Comparison of ENCODE assay signal across 5 worm cellular contexts in the genomic region with DNA sequence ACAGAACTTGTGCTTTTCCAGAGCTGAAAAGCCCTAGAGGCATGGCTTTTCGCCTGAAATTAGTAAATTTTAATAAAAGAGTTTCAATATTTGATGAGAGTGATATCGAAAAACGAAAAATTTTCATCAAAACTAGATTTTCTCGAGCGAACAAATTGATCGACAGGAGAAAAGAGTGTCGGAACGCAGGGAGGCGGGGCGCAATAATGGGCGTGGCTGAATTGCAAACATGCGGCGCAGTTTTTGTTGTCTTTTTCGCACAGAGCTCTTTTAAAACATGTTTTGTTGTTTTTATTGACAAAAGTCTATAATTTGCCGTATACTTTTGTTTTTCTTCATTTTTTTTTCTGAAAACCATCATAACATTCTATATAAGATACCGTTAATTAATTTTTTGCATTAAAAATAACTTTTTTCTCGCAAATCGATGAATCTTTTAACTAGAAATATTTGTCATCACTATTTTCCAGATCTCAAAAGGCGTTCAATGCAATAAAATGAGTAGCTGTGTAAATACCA.
A peak's percentile ranks its signal among the peaks of the same experiment; 100 is the strongest.
TF ChIP-seq lines count a peak whose summit lies in the region.

TSS of gene sel-5 (minus strand) at position 53 of the 519 bp plus-strand sequence.
TSS of gene wdr-48 (plus strand) at position 469 of the 519 bp plus-strand sequence.

TF ChIP-seq in whole organism, L1 larva, 84 proteins besides CTCF, POLR2A, EP300 and RAD21 (continues in another document):
- peak; percentile 60 for TF ChIP-seq blmp-1 (tag; optimal IDR thresholded peaks at IDR 0.05; lab: Kevin White, UChicago)
- no peak for TF ChIP-seq ceh-88 (GFP tag; IDR thresholded peaks at IDR 0.05; lab: Robert Waterston, UW)
- no peak for TF ChIP-seq hlh-17 (GFP tag; optimal IDR thresholded peaks at IDR 0.05; lab: Kevin White, UChicago; ENCODE audit: borderline replicate concordance)
- TF ChIP-seq nhr-11 (tag; optimal IDR thresholded peaks at IDR 0.05; lab: Kevin White, UChicago): no peak
- no peak for TF ChIP-seq isw-1 (GFP tag; IDR thresholded peaks at IDR 0.05; lab: Robert Waterston, UW)
- no peak for TF ChIP-seq Y116A8C.19 (tag; optimal IDR thresholded peaks at IDR 0.05; lab: Kevin White, UChicago; ENCODE audit: borderline replicate concordance)
- TF ChIP-seq nhr-71 (tag; optimal IDR thresholded peaks at IDR 0.05; lab: Kevin White, UChicago): peak; percentile 33
- TF ChIP-seq pax-3 (tag; optimal IDR thresholded peaks at IDR 0.05; lab: Kevin White, UChicago): no peak
- TF ChIP-seq ceh-8 (GFP tag; optimal IDR thresholded peaks at IDR 0.05; lab: Kevin White, UChicago): no peak
- TF ChIP-seq lin-14 (GFP tag; optimal IDR thresholded peaks at IDR 0.05; lab: Kevin White, UChicago): no peak
- no peak for TF ChIP-seq lir-3 (tag; optimal IDR thresholded peaks at IDR 0.05; lab: Kevin White, UChicago; ENCODE audit: poor library complexity)
- no peak for TF ChIP-seq lin-15B (tag; optimal IDR thresholded peaks at IDR 0.05; lab: Kevin White, UChicago)
- TF ChIP-seq mab-9 (GFP tag; IDR thresholded peaks at IDR 0.05; lab: Robert Waterston, UW): no peak
- no peak for TF ChIP-seq ceh-63 (GFP tag; optimal IDR thresholded peaks at IDR 0.05; lab: Kevin White, UChicago)
- no peak for TF ChIP-seq hlh-4 (tag; optimal IDR thresholded peaks at IDR 0.05; lab: Kevin White, UChicago)
- TF ChIP-seq fkh-8 (tag; optimal IDR thresholded peaks at IDR 0.05; lab: Kevin White, UChicago): no peak
- TF ChIP-seq aha-1 (tag; optimal IDR thresholded peaks at IDR 0.05; lab: Kevin White, UChicago): no peak

TF ChIP-seq in whole organism, L3 larva, 47 proteins besides CTCF, POLR2A, EP300 and RAD21 (continues in another document):
- TF ChIP-seq pqm-1 (tag; optimal IDR thresholded peaks at IDR 0.05; lab: Kevin White, UChicago) (no peak), unc-39 (tag; optimal IDR thresholded peaks at IDR 0.05; lab: Kevin White, UChicago) (no peak), fkh-2 (tag; optimal IDR thresholded peaks at IDR 0.05; lab: Kevin White, UChicago) (no peak), tbx-2 (tag; optimal IDR thresholded peaks at IDR 0.05; lab: Kevin White, UChicago) (no peak), fkh-10 (GFP tag; optimal IDR thresholded peaks at IDR 0.05; lab: Kevin White, UChicago) (no peak), daf-12 (tag; optimal IDR thresholded peaks at IDR 0.05; lab: Kevin White, UChicago) (no peak), ceh-9 (tag; optimal IDR thresholded peaks at IDR 0.05; lab: Kevin White, UChicago) (no peak), lin-15B (tag; optimal IDR thresholded peaks at IDR 0.05; lab: Kevin White, UChicago) (peak; percentile 33), ama-1 (optimal IDR thresholded peaks at IDR 0.05; lab: Kevin White, UChicago) (no peak), fos-1 (tag; optimal IDR thresholded peaks at IDR 0.05; lab: Kevin White, UChicago) (no peak), ceh-82 (tag; optimal IDR thresholded peaks at IDR 0.05; lab: Kevin White, UChicago) (no peak), eor-1 (tag; optimal IDR thresholded peaks at IDR 0.05; lab: Kevin White, UChicago) (no peak), nhr-43 (tag; optimal IDR thresholded peaks at IDR 0.05; lab: Kevin White, UChicago; ENCODE audit: poor library complexity, severe bottlenecking) (no peak), ceh-28 (tag; optimal IDR thresholded peaks at IDR 0.05; lab: Kevin White, UChicago) (no peak), nhr-11 (tag; optimal IDR thresholded peaks at IDR 0.05; lab: Kevin White, UChicago) (no peak), mdl-1 (tag; optimal IDR thresholded peaks at IDR 0.05; lab: Kevin White, UChicago) (no peak), mml-1 (tag; optimal IDR thresholded peaks at IDR 0.05; lab: Kevin White, UChicago) (no peak), nhr-25 (tag; optimal IDR thresholded peaks at IDR 0.05; lab: Kevin White, UChicago) (peak; percentile 51)

TF ChIP-seq in whole organism, early embryonic, 17 proteins besides CTCF, POLR2A, EP300 and RAD21:
- TF ChIP-seq tra-4 (tag; optimal IDR thresholded peaks at IDR 0.05; lab: Kevin White, UChicago) (no peak), flt-1 (GFP tag; IDR thresholded peaks at IDR 0.05; lab: Robert Waterston, UW) (0 out of 2 replicates have a peak, but pooled peaks have one; percentile 16)
TF ChIP-seq in whole organism, early embryonic: peak in this region for 1.

TF ChIP-seq in whole organism, midembryonic, 9 proteins besides CTCF, POLR2A, EP300 and RAD21:
- TF ChIP-seq cog-1 (tag; optimal IDR thresholded peaks at IDR 0.05; lab: Kevin White, UChicago): peak; percentile 12
- TF ChIP-seq tab-1 (GFP tag; IDR thresholded peaks at IDR 0.05; lab: Robert Waterston, UW): no peak
- no peak for TF ChIP-seq klf-2 (GFP tag; conservative IDR thresholded peaks at IDR 0.05; lab: Robert Waterston, UW)
- TF ChIP-seq med-1 (GFP tag; optimal IDR thresholded peaks at IDR 0.05; lab: Kevin White, UChicago; ENCODE audit: insufficient read depth): peak; percentile 5
- no peak for TF ChIP-seq ztf-29 (GFP tag; IDR thresholded peaks at IDR 0.05; lab: Robert Waterston, UW)

TF ChIP-seq in whole organism, young adult, 124 proteins besides CTCF, POLR2A, EP300 and RAD21:
- peak; percentile 28 for TF ChIP-seq nhr-80 (tag; optimal IDR thresholded peaks at IDR 0.05; lab: Kevin White, UChicago)
- TF ChIP-seq attf-5 (GFP tag; optimal IDR thresholded peaks at IDR 0.05; lab: Kevin White, UChicago): peak; percentile 15
- TF ChIP-seq F57C9.4 (tag; optimal IDR thresholded peaks at IDR 0.05; lab: Kevin White, UChicago): no peak
- peak; percentile 52 for TF ChIP-seq F23B12.7 (tag; optimal IDR thresholded peaks at IDR 0.05; lab: Kevin White, UChicago; ENCODE audit: insufficient read depth)
- TF ChIP-seq snpc-4 (GFP tag; optimal IDR thresholded peaks at IDR 0.05; lab: Kevin White, UChicago): no peak
- TF ChIP-seq snpc-4 (tag; optimal IDR thresholded peaks at IDR 0.05; lab: Kevin White, UChicago): peak in 2 of 4 experiments; percentile 22 to 26
- no peak for TF ChIP-seq ztf-3 (GFP tag; optimal IDR thresholded peaks at IDR 0.05; lab: Kevin White, UChicago)

Comparison
In these comparisons a context has a peak if more than half of its experiments do, and no peak if none do; other contexts are left out.
1. Of the 8 proteins assayed by ChIP-seq in both whole organism, young adult and whole organism, L1 larva: peak only in whole organism, young adult: none; only in whole organism, L1 larva: dpl-1, efl-1 and lin-35; in both: none; in neither: 4; mixed calls (peak in some experiments, not most) for 1.